Fruit fly (Drosophila melanogaster): ENCODE results near the gene CG6652.

CG6652 gene

dm6 chr3L:17035492-17035891 lies 12.8 kb upstream of the CG6652 start, which contains the start of gene beg:
Gene beg (plus strand): TSS chr3L:17035668.
- no peak for TF ChIP-seq Sin3A (optimal IDR thresholded peaks at IDR 0.05)
- no peak for TF ChIP-seq h (optimal IDR thresholded peaks at IDR 0.05)
- no peak for TF ChIP-seq ttk (optimal IDR thresholded peaks at IDR 0.05)
- no peak for TF ChIP-seq Myc (optimal IDR thresholded peaks at IDR 0.05)
- no peak for TF ChIP-seq psq (optimal IDR thresholded peaks at IDR 0.05)
- no peak for TF ChIP-seq insv (optimal IDR thresholded peaks at IDR 0.05)

- TF ChIP-seq Myc (optimal IDR thresholded peaks at IDR 0.05) (no peak), Sin3A (optimal IDR thresholded peaks at IDR 0.05) (no peak), ttk (optimal IDR thresholded peaks at IDR 0.05) (no peak), h (optimal IDR thresholded peaks at IDR 0.05) (no peak), psq (optimal IDR thresholded peaks at IDR 0.05) (no peak), insv (optimal IDR thresholded peaks at IDR 0.05) (no peak)
Observed at dm6 chr3L:17033309-17033708, 10.7 kb upstream of the CG6652 start.

- no peak for TF ChIP-seq h (optimal IDR thresholded peaks at IDR 0.05)
- no peak for TF ChIP-seq Myc (optimal IDR thresholded peaks at IDR 0.05)
- TF ChIP-seq Sin3A (optimal IDR thresholded peaks at IDR 0.05), result no peak
- no peak for TF ChIP-seq ttk (optimal IDR thresholded peaks at IDR 0.05)
- TF ChIP-seq insv (optimal IDR thresholded peaks at IDR 0.05), result no peak
- no peak for TF ChIP-seq psq (optimal IDR thresholded peaks at IDR 0.05)
Observed at dm6 chr3L:17031971-17032370, 9.3 kb upstream of the CG6652 start, which contains the start of gene Ilp8. Gene Ilp8 (minus strand): TSS chr3L:17032080.

- TF ChIP-seq Sin3A (optimal IDR thresholded peaks at IDR 0.05), result no peak
- TF ChIP-seq ttk (optimal IDR thresholded peaks at IDR 0.05), result no peak
- TF ChIP-seq psq (optimal IDR thresholded peaks at IDR 0.05), result no peak
- no peak for TF ChIP-seq h (optimal IDR thresholded peaks at IDR 0.05)
- TF ChIP-seq insv (optimal IDR thresholded peaks at IDR 0.05), result no peak
- no peak for TF ChIP-seq Myc (optimal IDR thresholded peaks at IDR 0.05)
Observed at dm6 chr3L:17027310-17027709, 4.7 kb upstream of the CG6652 start, which contains the start of gene CG7730. Gene CG7730 (plus strand): TSS chr3L:17027515.

dm6 chr3L:17024095-17024639 lies 1.5 kb upstream of the CG6652 start, which contains the start of gene Fit2:
Gene Fit2 (plus strand): TSS chr3L:17024328.
- TF ChIP-seq h (optimal IDR thresholded peaks at IDR 0.05) (no peak), psq (optimal IDR thresholded peaks at IDR 0.05) (no peak), insv (optimal IDR thresholded peaks at IDR 0.05) (no peak), Sin3A (optimal IDR thresholded peaks at IDR 0.05) (no peak), ttk (optimal IDR thresholded peaks at IDR 0.05) (no peak), Myc (optimal IDR thresholded peaks at IDR 0.05) (no peak)

dm6 chr3L:17023641-17024040 lies 985 bp upstream of the CG6652 start, which contains the start of gene a10:
Gene a10 (minus strand): TSS chr3L:17023741.
- TF ChIP-seq Myc (optimal IDR thresholded peaks at IDR 0.05) (no peak), insv (optimal IDR thresholded peaks at IDR 0.05) (no peak), psq (optimal IDR thresholded peaks at IDR 0.05) (no peak), h (optimal IDR thresholded peaks at IDR 0.05) (no peak), Sin3A (optimal IDR thresholded peaks at IDR 0.05) (no peak), ttk (optimal IDR thresholded peaks at IDR 0.05) (no peak)

dm6 chr3L:17016576-17016917 lies 6.1 kb downstream of the CG6652 start:
- no peak for TF ChIP-seq h (optimal IDR thresholded peaks at IDR 0.05)
- TF ChIP-seq Myc (optimal IDR thresholded peaks at IDR 0.05), result no peak
- TF ChIP-seq ttk (optimal IDR thresholded peaks at IDR 0.05), result no peak
- no peak for TF ChIP-seq psq (optimal IDR thresholded peaks at IDR 0.05)
- TF ChIP-seq insv (optimal IDR thresholded peaks at IDR 0.05), result no peak
- TF ChIP-seq Sin3A (optimal IDR thresholded peaks at IDR 0.05), result no peak

- TF ChIP-seq psq (optimal IDR thresholded peaks at IDR 0.05) (no peak), Myc (optimal IDR thresholded peaks at IDR 0.05) (no peak), Sin3A (optimal IDR thresholded peaks at IDR 0.05) (no peak), ttk (optimal IDR thresholded peaks at IDR 0.05) (no peak)
Observed at dm6 chr3L:17015663-17016575, 6.7 kb downstream of the CG6652 start, which contains the start of the genes CG6664 and CG7728. Gene CG6664 (minus strand): TSS chr3L:17016180. Gene CG7728 (plus strand): TSS chr3L:17016536.

- TF ChIP-seq ttk (optimal IDR thresholded peaks at IDR 0.05) (no peak), psq (optimal IDR thresholded peaks at IDR 0.05) (no peak), Sin3A (optimal IDR thresholded peaks at IDR 0.05) (no peak), h (optimal IDR thresholded peaks at IDR 0.05) (no peak), insv (optimal IDR thresholded peaks at IDR 0.05) (no peak), Myc (optimal IDR thresholded peaks at IDR 0.05) (no peak)
Observed at dm6 chr3L:17012017-17012719, 10.5 kb downstream of the CG6652 start, which contains the start of gene CG3764. Gene CG3764 (minus strand): TSS chr3L:17012565.

- TF ChIP-seq ttk (optimal IDR thresholded peaks at IDR 0.05) (no peak), Myc (optimal IDR thresholded peaks at IDR 0.05) (no peak), insv (optimal IDR thresholded peaks at IDR 0.05) (no peak), h (optimal IDR thresholded peaks at IDR 0.05) (no peak), psq (optimal IDR thresholded peaks at IDR 0.05) (no peak), Sin3A (optimal IDR thresholded peaks at IDR 0.05) (no peak)
Observed at dm6 chr3L:17011351-17012016, 11.2 kb downstream of the CG6652 start.
